Worm (Caenorhabditis elegans): ENCODE measurements around the gene Y39E4B.10.

The Y39E4B.10 gene

DNA sequence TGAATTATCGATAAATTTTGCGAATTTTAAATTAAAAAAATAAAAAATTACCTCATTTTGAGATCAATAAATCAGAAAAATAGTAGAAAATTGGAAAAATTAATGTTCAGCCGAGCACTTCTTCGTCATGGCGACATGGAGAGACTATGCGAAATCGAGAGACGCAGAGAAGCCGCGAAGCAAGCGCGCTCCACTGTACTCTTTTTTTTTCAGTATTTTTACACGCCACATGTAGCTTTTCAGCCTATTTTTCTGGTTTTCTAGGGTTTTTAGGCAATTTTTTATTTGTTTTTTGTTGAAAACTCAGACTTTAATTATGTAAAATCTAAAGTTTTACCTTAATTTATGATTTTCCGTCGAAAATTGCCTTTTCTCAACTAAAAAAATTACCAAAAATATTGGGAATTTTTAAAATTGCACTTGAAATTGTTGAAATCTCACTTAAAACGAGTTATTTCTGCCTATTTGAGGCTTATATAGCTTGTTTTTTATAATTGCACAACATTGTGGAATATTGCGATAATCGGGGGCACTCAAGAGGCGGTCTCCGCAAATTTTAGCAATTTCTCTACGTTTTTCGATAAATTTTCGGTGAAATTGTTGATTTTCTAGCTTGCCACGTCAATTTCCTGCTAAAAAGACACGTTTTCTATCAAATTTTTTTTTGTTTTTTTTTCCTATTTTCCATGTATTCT is at the start of gene Y39E4B.10 (continued):
- TF ChIP-seq ama-1 (optimal IDR thresholded peaks at IDR 0.05) (no peak), fos-1 (tag; optimal IDR thresholded peaks at IDR 0.05) (no peak), rbr-2 (tag; optimal IDR thresholded peaks at IDR 0.05) (no peak), dmd-6 (GFP tag; IDR thresholded peaks at IDR 0.05) (no peak), zip-2 (tag; optimal IDR thresholded peaks at IDR 0.05) (peak; percentile 94), tag-97 (GFP tag; IDR thresholded peaks at IDR 0.05) (no peak), D1046.2 (GFP tag; IDR thresholded peaks at IDR 0.05) (no peak)

DNA sequence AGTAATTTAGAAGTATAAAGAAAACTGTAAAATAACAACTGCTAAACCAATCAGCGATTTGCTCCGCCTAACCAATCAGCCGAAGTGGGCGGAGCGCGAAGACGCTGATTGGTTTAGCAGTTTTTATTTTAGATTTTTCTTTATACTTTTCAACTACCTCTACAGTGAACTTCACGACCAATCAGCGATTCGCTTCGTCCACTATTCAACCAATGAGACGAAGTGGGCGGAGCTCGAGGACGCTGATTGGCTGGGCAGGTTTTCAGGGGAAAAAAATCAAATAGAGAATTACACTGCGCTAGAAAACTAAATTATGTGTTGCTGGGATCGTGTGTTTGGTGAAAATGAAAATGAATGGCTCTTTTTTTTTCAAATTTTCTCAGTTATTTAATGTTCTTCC is 49.2 kb upstream of the Y39E4B.10 start:
- TF ChIP-seq tag-97 (GFP tag; IDR thresholded peaks at IDR 0.05) (no peak), nhr-237 (tag; optimal IDR thresholded peaks at IDR 0.05) (no peak), aha-1 (tag) (peak; percentile 65), ceh-32 (tag; optimal IDR thresholded peaks at IDR 0.05; ENCODE audit: poor library complexity) (no peak)

DNA sequence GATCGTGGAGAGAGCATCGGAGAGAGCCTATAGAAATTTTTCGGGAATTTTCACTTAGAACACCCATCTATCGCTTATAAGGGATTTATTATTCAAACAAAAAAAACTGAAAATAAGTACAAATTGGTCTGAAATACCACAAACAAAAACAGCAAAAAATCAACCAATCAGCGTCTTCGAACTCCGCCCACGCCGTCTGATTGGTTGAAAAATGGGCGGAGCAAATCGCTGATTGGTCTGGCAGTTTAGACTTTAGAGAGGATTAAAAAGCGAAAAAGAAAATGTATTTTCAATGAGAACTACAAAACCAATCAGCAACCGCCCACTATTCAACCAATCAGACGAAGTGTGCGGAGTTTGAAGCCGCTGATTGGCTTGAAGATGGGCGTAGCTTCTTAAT is 48.4 kb upstream of the Y39E4B.10 start:
- TF ChIP-seq daf-16 (GFP tag; optimal IDR thresholded peaks at IDR 0.05) (no peak), daf-16 (tag; optimal IDR thresholded peaks at IDR 0.05) (no peak), set-16 (GFP tag; IDR thresholded peaks at IDR 0.05) (no peak), pqm-1 (tag; optimal IDR thresholded peaks at IDR 0.05) (no peak), spr-1 (tag; optimal IDR thresholded peaks at IDR 0.05) (no peak)

DNA sequence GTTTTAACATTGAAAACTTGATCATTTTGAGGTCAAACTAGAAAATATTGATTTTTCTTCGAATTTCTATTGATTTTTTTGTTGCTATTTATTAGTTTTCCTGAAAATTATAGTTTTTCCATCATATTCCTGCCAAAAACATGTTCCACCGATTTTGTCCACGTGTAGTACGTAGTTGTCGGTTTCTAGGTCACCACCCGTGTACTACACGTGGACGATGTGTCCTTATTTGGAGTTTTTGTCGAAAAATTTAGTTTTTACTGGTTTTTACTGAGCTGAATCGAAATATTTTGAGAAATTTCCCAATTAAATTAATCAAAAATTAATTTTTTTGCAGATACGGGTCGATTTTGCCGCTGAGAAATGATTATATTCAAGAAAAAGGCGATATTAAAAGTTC is 35.1 kb upstream of the Y39E4B.10 start:
- TF ChIP-seq hmg-1.1 (GFP tag; IDR thresholded peaks at IDR 0.05) (0 out of 2 replicates have a peak, but pooled peaks have one; percentile 16), lsy-2 (tag; optimal IDR thresholded peaks at IDR 0.05) (peak in 1 of 2 experiments; percentile 68), fos-1 (tag; optimal IDR thresholded peaks at IDR 0.05) (no peak), F37D6.2 (tag; optimal IDR thresholded peaks at IDR 0.05) (peak; percentile 4), tag-97 (GFP tag; IDR thresholded peaks at IDR 0.05) (peak; percentile 82; the same call in 1 of the 2 replicates), nhr-237 (tag; optimal IDR thresholded peaks at IDR 0.05) (no peak), mes-2 (tag; optimal IDR thresholded peaks at IDR 0.05; ENCODE audit: poor library complexity, severe bottlenecking) (peak; percentile 97), ztf-11 (tag; optimal IDR thresholded peaks at IDR 0.05) (no peak), duxl-1 (tag; optimal IDR thresholded peaks at IDR 0.05; ENCODE audit: poor library complexity) (peak; percentile 45), ZK337.2 (GFP tag; IDR thresholded peaks at IDR 0.05) (peak; percentile 88), madf-9 (GFP tag; conservative IDR thresholded peaks at IDR 0.05) (peak; percentile 53; the same call in 1 of the 2 replicates), rbr-2 (tag; optimal IDR thresholded peaks at IDR 0.05) (peak; percentile 49), dmd-6 (GFP tag; IDR thresholded peaks at IDR 0.05) (peak; percentile 43; the same call in 1 of the 2 replicates), dpl-1 (GFP tag; optimal IDR thresholded peaks at IDR 0.05) (peak; percentile 65), F49E8.2 (tag; optimal IDR thresholded peaks at IDR 0.05; ENCODE audit: borderline replicate concordance) (no peak), dmd-9 (GFP tag; IDR thresholded peaks at IDR 0.05) (peak; percentile 90), hif-1 (tag; optimal IDR thresholded peaks at IDR 0.05) (peak in 1 of 2 experiments; percentile 79), jun-1 (tag; optimal IDR thresholded peaks at IDR 0.05) (no peak), vab-7 (GFP tag; IDR thresholded peaks at IDR 0.05) (no peak), ces-1 (GFP tag; optimal IDR thresholded peaks at IDR 0.05) (no peak), nhr-102 (tag; optimal IDR thresholded peaks at IDR 0.05) (no peak), T20F7.1 (GFP tag; optimal IDR thresholded peaks at IDR 0.05) (peak; percentile 59), unc-130 (GFP tag; optimal IDR thresholded peaks at IDR 0.05) (peak; percentile 65), mep-1 (tag; optimal IDR thresholded peaks at IDR 0.05) (peak; percentile 38), mdt-29 (GFP tag; IDR thresholded peaks at IDR 0.05) (0 out of 2 replicates have a peak, but pooled peaks have one; percentile 41), zfp-3 (GFP tag; conservative IDR thresholded peaks at IDR 0.05) (0 out of 2 replicates have a peak, but pooled peaks have one; percentile 38), ceh-44 (GFP tag; IDR thresholded peaks at IDR 0.05) (0 out of 2 replicates have a peak, but pooled peaks have one; percentile 29), tra-1 (GFP tag; IDR thresholded peaks at IDR 0.05) (peak; percentile 11; the same call in 1 of the 2 replicates), dve-1 (tag; optimal IDR thresholded peaks at IDR 0.05; ENCODE audit: insufficient read depth) (peak; percentile 13), Y48G9A.11 (GFP tag; IDR thresholded peaks at IDR 0.05) (peak; percentile 69), lin-38 (GFP tag; IDR thresholded peaks at IDR 0.05) (peak; percentile 48)
